Worm (Caenorhabditis elegans) whole organism, young adult: ENCODE data around the gene vrk-1.

Experiments
- lag-1 ChIP-seq: fragments of 200-800 bp; sonication (Bioruptor generic); IDR thresholded peaks from 2 replicates; pipeline ENCODE4 v1.3.6; 2022; ENCODE audit warnings: missing genetic modification reagents, missing genetic modification characterization, missing compliant biosample characterization
- tlf-1 ChIP-seq: fragments of 200-800 bp; sonication (Bioruptor generic); optimal IDR thresholded peaks from 2 replicates; lab custom pipeline; 2018; ENCODE audit warnings: mild to moderate bottlenecking, missing genetic modification characterization, missing compliant biosample characterization
- unc-62 ChIP-seq: fragments of 150-350 bp; optimal IDR thresholded peaks from 2 replicates; lab custom pipeline; 2014; ENCODE audit warnings: missing biosample characterization, missing genetic modification reagents, missing genetic modification characterization
- ztf-22 ChIP-seq: fragments of 200-800 bp; sonication (Bioruptor generic); optimal IDR thresholded peaks from 2 replicates; lab custom pipeline; 2018; ENCODE audit warnings: mild to moderate bottlenecking, missing genetic modification characterization, moderate library complexity, missing compliant biosample characterization

DNA sequence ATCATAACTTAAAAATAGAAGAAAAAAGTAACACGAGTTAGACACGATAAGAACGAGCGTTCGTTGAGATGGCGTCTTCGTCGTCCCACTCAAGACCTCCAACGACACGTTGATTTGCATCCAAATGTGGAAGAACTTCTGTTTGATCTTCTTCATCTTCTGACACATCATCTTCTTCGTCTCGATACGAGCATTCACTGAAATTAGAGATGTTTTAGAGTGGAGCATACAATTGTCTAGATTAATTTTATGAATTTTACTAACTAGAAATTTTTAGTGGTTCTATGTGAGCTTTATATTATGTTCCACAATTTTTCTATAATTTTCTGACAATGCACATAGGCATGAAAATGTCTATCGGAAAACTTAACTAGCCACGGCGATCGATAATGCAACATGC lies 24.1 kb downstream of the vrk-1 start:
- TF ChIP-seq tlf-1 (GFP tag; lab: Kevin White, UChicago) (no peak), ztf-22 (GFP tag; lab: Kevin White, UChicago) (no peak), unc-62 (no peak), lag-1 (GFP tag; lab: Robert Waterston, UW) (no peak)
